Comparison of ENCODE assay signal across 4 worm cellular contexts in the genomic region with DNA sequence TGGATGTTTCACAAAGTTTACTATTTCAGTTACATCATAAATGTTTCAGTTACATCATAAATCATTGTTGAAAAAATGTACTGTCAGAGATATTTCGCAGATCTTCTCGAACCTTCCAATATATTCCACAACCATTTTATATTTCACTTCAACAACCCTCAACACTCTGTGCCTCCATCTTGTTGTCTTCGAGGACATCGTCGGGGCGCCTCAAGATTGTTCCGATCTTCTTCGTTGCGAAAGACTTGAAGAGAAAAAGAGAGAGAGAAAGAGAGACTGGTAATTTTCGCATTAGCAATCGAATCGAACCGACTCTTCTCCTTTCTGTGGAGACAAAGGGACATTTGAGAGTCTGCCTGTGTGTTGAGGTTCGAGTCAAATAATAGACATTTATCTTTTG.
TF ChIP-seq lines count a peak whose summit lies in the region.

No protein-coding gene starts in this region.

TF ChIP-seq in whole organism, L1 larva, 84 proteins besides CTCF, POLR2A, EP300 and RAD21 (continues in another document):
- TF ChIP-seq C34B4.2 (tag; optimal IDR thresholded peaks at IDR 0.05; lab: Kevin White, UChicago) (no peak), sptf-1 (tag; optimal IDR thresholded peaks at IDR 0.05; lab: Kevin White, UChicago) (no peak), snu-23 (GFP tag; optimal IDR thresholded peaks at IDR 0.05; lab: Kevin White, UChicago) (peak; percentile 41), nhr-71 (tag; optimal IDR thresholded peaks at IDR 0.05; lab: Kevin White, UChicago) (peak; percentile 58), hlh-4 (tag; optimal IDR thresholded peaks at IDR 0.05; lab: Kevin White, UChicago) (no peak), nhr-90 (tag; optimal IDR thresholded peaks at IDR 0.05; lab: Kevin White, UChicago; ENCODE audit: poor library complexity) (peak; percentile 45), C16A3.4 (tag; optimal IDR thresholded peaks at IDR 0.05; lab: Kevin White, UChicago) (no peak), efl-1 (optimal IDR thresholded peaks at IDR 0.05; lab: Kevin White, UChicago) (peak in 1 of 2 experiments; percentile 4), efl-1 (GFP tag; optimal IDR thresholded peaks at IDR 0.05 in 1 of 2; lab: Kevin White, UChicago) (peak in 1 of 2 experiments; percentile 85), ceh-82 (tag; optimal IDR thresholded peaks at IDR 0.05; lab: Kevin White, UChicago) (peak in 1 of 3 experiments; percentile 1), tlp-1 (tag; optimal IDR thresholded peaks at IDR 0.05; lab: Kevin White, UChicago) (no peak), ets-5 (GFP tag; IDR thresholded peaks at IDR 0.05; lab: Robert Waterston, UW) (no peak), lin-13 (GFP tag; optimal IDR thresholded peaks at IDR 0.05; lab: Kevin White, UChicago) (peak; percentile 24), skn-1 (tag; optimal IDR thresholded peaks at IDR 0.05; lab: Kevin White, UChicago) (no peak), nhr-20 (tag; optimal IDR thresholded peaks at IDR 0.05; lab: Kevin White, UChicago) (peak; percentile 40), vab-15 (tag; optimal IDR thresholded peaks at IDR 0.05; lab: Kevin White, UChicago) (no peak), zip-4 (GFP tag; optimal IDR thresholded peaks at IDR 0.05; lab: Kevin White, UChicago) (no peak), pag-3 (tag; optimal IDR thresholded peaks at IDR 0.05; lab: Kevin White, UChicago; ENCODE audit: borderline replicate concordance, insufficient read depth) (no peak), nhr-84 (tag; optimal IDR thresholded peaks at IDR 0.05; lab: Kevin White, UChicago) (no peak), tbx-2 (tag; optimal IDR thresholded peaks at IDR 0.05; lab: Kevin White, UChicago) (no peak), dsc-1 (tag; optimal IDR thresholded peaks at IDR 0.05; lab: Kevin White, UChicago) (no peak)

TF ChIP-seq in whole organism, L2 larva, 48 proteins besides CTCF, POLR2A, EP300 and RAD21:
- TF ChIP-seq nhr-25 (tag; optimal IDR thresholded peaks at IDR 0.05; lab: Kevin White, UChicago) (peak; percentile 87), nhr-6 (tag; optimal IDR thresholded peaks at IDR 0.05; lab: Kevin White, UChicago) (peak; percentile 28), nhr-12 (tag; optimal IDR thresholded peaks at IDR 0.05; lab: Kevin White, UChicago) (no peak), lsy-2 (tag; optimal IDR thresholded peaks at IDR 0.05; lab: Kevin White, UChicago) (peak in 1 of 2 experiments; percentile 39)

TF ChIP-seq in whole organism, L3 larva, 47 proteins besides CTCF, POLR2A, EP300 and RAD21:
- TF ChIP-seq nhr-25 (tag; optimal IDR thresholded peaks at IDR 0.05; lab: Kevin White, UChicago) (peak; percentile 87), nfya-1 (tag; optimal IDR thresholded peaks at IDR 0.05; lab: Kevin White, UChicago; ENCODE audit: insufficient read depth) (no peak)

TF ChIP-seq in whole organism, L4 larva, 104 proteins besides CTCF, POLR2A, EP300 and RAD21:
- peak in 1 of 2 experiments; percentile 4 for TF ChIP-seq unc-62 (GFP tag; optimal IDR thresholded peaks at IDR 0.05 in 1 of 2; lab: Kevin White, UChicago)
- TF ChIP-seq unc-62 (tag; optimal IDR thresholded peaks at IDR 0.05; lab: Kevin White, UChicago) = no peak
- peak; percentile 75 for TF ChIP-seq nhr-25 (tag; optimal IDR thresholded peaks at IDR 0.05; lab: Kevin White, UChicago; ENCODE audit: borderline replicate concordance, insufficient read depth)
- TF ChIP-seq nhr-111 (GFP tag; optimal IDR thresholded peaks at IDR 0.05; lab: Kevin White, UChicago) = no peak

Comparison
In these comparisons a context has a peak if more than half of its experiments do, and no peak if none do; other contexts are left out.
1. Of the 29 proteins assayed by ChIP-seq in both whole organism, L4 larva and whole organism, L1 larva: peak only in whole organism, L4 larva: none; only in whole organism, L1 larva: dpl-1, lin-13 and mep-1; in both: none; in neither: 23; mixed calls (peak in some experiments, not most) for 3.